Fruit fly (Drosophila melanogaster): ENCODE results near the gene CG15386.

The CG15386 gene

dm6 chr2L:2202018-2202852 is 14.8 kb downstream of the CG15386 start (continued):
- TF ChIP-seq tgo (GFP tag; IDR thresholded peaks at IDR 0.05) (peak; percentile 98), fd96Cb (tag; optimal IDR thresholded peaks at IDR 0.05) (peak; percentile 100), lbe (GFP tag; optimal IDR thresholded peaks at IDR 0.05) (peak; percentile 99), nau (GFP tag; optimal IDR thresholded peaks at IDR 0.05) (peak; percentile 98), gsb-n (tag; optimal IDR thresholded peaks at IDR 0.05) (peak; percentile 100), CG10462 (GFP tag; optimal IDR thresholded peaks at IDR 0.05) (peak; percentile 99), B-H1 (GFP tag; IDR thresholded peaks at IDR 0.05) (peak; percentile 98), GATAe (GFP tag; conservative IDR thresholded peaks at IDR 0.05) (0 out of 2 replicates have a peak, but pooled peaks have one; percentile 22), ems (GFP tag; optimal IDR thresholded peaks at IDR 0.05) (peak; percentile 98), Elba2 (GFP tag; optimal IDR thresholded peaks at IDR 0.05) (peak; percentile 97), CG2875 (GFP tag; optimal IDR thresholded peaks at IDR 0.05) (peak; percentile 100), CG17612 (GFP tag; IDR thresholded peaks at IDR 0.05) (peak; percentile 95), Adf1 (GFP tag; IDR thresholded peaks at IDR 0.05) (no peak), CG31388 (GFP tag; optimal IDR thresholded peaks at IDR 0.05) (peak; percentile 98), exex (tag; optimal IDR thresholded peaks at IDR 0.05) (peak; percentile 59), Rx (GFP tag; IDR thresholded peaks at IDR 0.05) (peak; percentile 98), fd3F (GFP tag; optimal IDR thresholded peaks at IDR 0.05) (peak; percentile 76), ssp (GFP tag; IDR thresholded peaks at IDR 0.05) (peak; percentile 94), CG9797 (GFP tag; optimal IDR thresholded peaks at IDR 0.05) (peak; percentile 72), CG7987 (GFP tag; optimal IDR thresholded peaks at IDR 0.05) (peak; percentile 79), NK7.1 (GFP tag; optimal IDR thresholded peaks at IDR 0.05) (peak; percentile 96), jing (GFP tag; optimal IDR thresholded peaks at IDR 0.05) (peak; percentile 99), CG1792 (GFP tag; optimal IDR thresholded peaks at IDR 0.05) (peak; percentile 96), Tbp (GFP tag; optimal IDR thresholded peaks at IDR 0.05) (no peak), twi (tag; optimal IDR thresholded peaks at IDR 0.05) (peak; percentile 97), tna (GFP tag; IDR thresholded peaks at IDR 0.05; ENCODE audit: partially characterized antibody) (no peak), trem (tag; optimal IDR thresholded peaks at IDR 0.05) (peak; percentile 98), CG6854 (GFP tag; optimal IDR thresholded peaks at IDR 0.05) (peak; percentile 87), CG33213 (GFP tag; optimal IDR thresholded peaks at IDR 0.05) (peak; percentile 98), Drgx (GFP tag; IDR thresholded peaks at IDR 0.05) (peak; percentile 100), CG2199 (GFP tag; IDR thresholded peaks at IDR 0.05) (peak; percentile 99), CG30403 (GFP tag; optimal IDR thresholded peaks at IDR 0.05) (peak; percentile 99), CG12299 (tag; optimal IDR thresholded peaks at IDR 0.05) (peak; percentile 97), bigmax (GFP tag; optimal IDR thresholded peaks at IDR 0.05) (peak; percentile 57), CG13424 (tag; optimal IDR thresholded peaks at IDR 0.05) (peak; percentile 99), Dp (GFP tag; optimal IDR thresholded peaks at IDR 0.05) (peak; percentile 26), yki (optimal IDR thresholded peaks at IDR 0.05) (peak; percentile 62), CG3838 (GFP tag; optimal IDR thresholded peaks at IDR 0.05) (peak; percentile 93), CkIIα-i1 (GFP tag; IDR thresholded peaks at IDR 0.05) (peak; percentile 74; the same call in 1 of the 2 replicates), Dll (GFP tag; IDR thresholded peaks at IDR 0.05; ENCODE audit: partially characterized antibody) (peak; percentile 68; the same call in 3 of the 4 replicates), unc-4 (GFP tag; IDR thresholded peaks at IDR 0.05; ENCODE audit: partially characterized antibody) (no peak), CG18599 (GFP tag; optimal IDR thresholded peaks at IDR 0.05) (peak; percentile 95), HLH3B (GFP tag; IDR thresholded peaks at IDR 0.05) (peak; percentile 99), ro (GFP tag; IDR thresholded peaks at IDR 0.05) (peak; percentile 99), vfl (GFP tag; optimal IDR thresholded peaks at IDR 0.05) (peak; percentile 88), CG7745 (tag; optimal IDR thresholded peaks at IDR 0.05) (peak; percentile 98), peb (GFP tag; IDR thresholded peaks at IDR 0.05) (peak; percentile 99), CG8290 (GFP tag; optimal IDR thresholded peaks at IDR 0.05) (peak; percentile 99), CG8290 (tag; optimal IDR thresholded peaks at IDR 0.05) (peak; percentile 95 to 98), Xbp1 (GFP tag; optimal IDR thresholded peaks at IDR 0.05) (peak; percentile 99)

Measured in whole organism, embryonic.